Worm (Caenorhabditis elegans) whole organism, young adult: ENCODE measurements around the gene srx-68.

Experiments
- B0261.1 ChIP-seq: sonication (generic microtip); optimal IDR thresholded peaks from 2 replicates; lab custom pipeline; 2016; ENCODE audit warnings: mild to moderate bottlenecking, missing genetic modification characterization, moderate library complexity, missing compliant biosample characterization
- F10E7.11 ChIP-seq: sonication (generic microtip); optimal IDR thresholded peaks from 2 replicates; lab custom pipeline; 2017; ENCODE audit warnings: mild to moderate bottlenecking, missing genetic modification characterization, moderate library complexity, missing compliant biosample characterization
- F22D6.2 ChIP-seq: sonication (generic microtip); optimal IDR thresholded peaks from 2 replicates; lab custom pipeline; 2016; ENCODE audit warnings: mild to moderate bottlenecking, missing genetic modification characterization, missing compliant biosample characterization
- F37B4.10 ChIP-seq: fragments of 200-800 bp; sonication (Bioruptor generic); IDR thresholded peaks from 2 replicates; pipeline ENCODE4 v1.3.6; 2022; ENCODE audit warnings: missing genetic modification characterization, missing compliant biosample characterization
- F39B2.1 ChIP-seq: fragments of 200-800 bp; sonication (Bioruptor generic); IDR thresholded peaks from 2 replicates; pipeline ENCODE4 v1.3.6; 2022; ENCODE audit warnings: missing genetic modification reagents, missing genetic modification characterization, missing compliant biosample characterization
- F49E8.2 ChIP-seq: sonication (generic microtip); optimal IDR thresholded peaks from 3 replicates; lab custom pipeline; 2017; ENCODE audit warnings: missing genetic modification characterization, mild to moderate bottlenecking, missing compliant biosample characterization, antibody characterized with exemption, moderate library complexity; ENCODE audit not compliant: insufficient read depth
- F57A8.1 ChIP-seq: fragments of 200-800 bp; sonication (Bioruptor generic); optimal IDR thresholded peaks from 2 replicates; lab custom pipeline; 2018; ENCODE audit warnings: mild to moderate bottlenecking, missing genetic modification characterization, moderate library complexity, missing compliant biosample characterization
- Y53F4B.3 ChIP-seq: fragments of 200-800 bp; sonication (Bioruptor generic); IDR thresholded peaks from 2 replicates; pipeline ENCODE4 v1.3.6; 2022; ENCODE audit warnings: missing genetic modification reagents, missing genetic modification characterization, missing compliant biosample characterization
- Y67H2A.10 ChIP-seq: fragments of 200-800 bp; sonication (Bioruptor generic); conservative IDR thresholded peaks from 2 replicates; pipeline ENCODE4 v1.3.6; 2022; ENCODE audit warnings: missing genetic modification reagents, missing genetic modification characterization, missing compliant biosample characterization
- ama-1 ChIP-seq, 3 experiments: fragments of 150-350 bp in 1 of 3; sonication (generic microtip) in 2 of 3; optimal IDR thresholded peaks; 2 replicates each; lab custom pipeline; 2014 to 2018; ENCODE audit warnings: missing biosample characterization in 2 of 3, missing genetic modification characterization in 2 of 3, missing genetic modification reagents in 2 of 3
- aptf-3 ChIP-seq: fragments of 200-800 bp; sonication (Bioruptor generic); IDR thresholded peaks from 2 replicates; pipeline ENCODE4 v1.3.6; 2022; ENCODE audit warnings: missing genetic modification characterization, missing compliant biosample characterization
- atf-7 ChIP-seq: sonication (generic microtip); optimal IDR thresholded peaks from 2 replicates; lab custom pipeline; 2017; ENCODE audit warnings: mild to moderate bottlenecking, missing genetic modification characterization, missing compliant biosample characterization
- attf-5 ChIP-seq: fragments of 200-800 bp; sonication (Bioruptor generic); optimal IDR thresholded peaks from 2 replicates; lab custom pipeline; 2018; ENCODE audit warnings: mild to moderate bottlenecking, missing genetic modification characterization, missing compliant biosample characterization
- bed-2 ChIP-seq: fragments of 200-800 bp; sonication (Bioruptor generic); IDR thresholded peaks from 2 replicates; pipeline ENCODE4 v1.3.6; 2022; ENCODE audit warnings: missing genetic modification reagents, missing genetic modification characterization, missing compliant biosample characterization
- ccch-3 ChIP-seq: fragments of 200-800 bp; sonication (Bioruptor generic); optimal IDR thresholded peaks from 2 replicates; lab custom pipeline; 2018; ENCODE audit warnings: mild to moderate bottlenecking, missing genetic modification characterization, missing compliant biosample characterization
- cebp-2 ChIP-seq: fragments of 200-800 bp; sonication (Bioruptor generic); IDR thresholded peaks from 2 replicates; pipeline ENCODE4 v1.3.6; 2022; ENCODE audit warnings: missing genetic modification characterization, missing compliant biosample characterization
- ceh-100 ChIP-seq: fragments of 200-800 bp; sonication (Bioruptor generic); IDR thresholded peaks from 2 replicates; pipeline ENCODE4 v1.3.6; 2022; ENCODE audit warnings: missing genetic modification reagents, missing genetic modification characterization, missing compliant biosample characterization
- ceh-27 ChIP-seq: fragments of 200-800 bp; sonication (Bioruptor generic); optimal IDR thresholded peaks from 2 replicates; lab custom pipeline; 2018; ENCODE audit warnings: mild to moderate bottlenecking, missing genetic modification characterization, moderate library complexity, missing compliant biosample characterization
- ceh-40 ChIP-seq: fragments of 200-800 bp; sonication (Bioruptor generic); IDR thresholded peaks from 2 replicates; pipeline ENCODE4 v1.3.6; 2022; ENCODE audit warnings: missing genetic modification characterization, missing compliant biosample characterization
- ceh-58 ChIP-seq: fragments of 200-800 bp; sonication (Bioruptor generic); IDR thresholded peaks from 2 replicates; pipeline ENCODE4 v1.3.6; 2022; ENCODE audit warnings: missing genetic modification characterization, missing compliant biosample characterization
- ceh-79 ChIP-seq: sonication (generic microtip); optimal IDR thresholded peaks from 2 replicates; lab custom pipeline; 2017; ENCODE audit warnings: mild to moderate bottlenecking, missing genetic modification characterization, missing compliant biosample characterization
- die-1 ChIP-seq: sonication (generic microtip); optimal IDR thresholded peaks from 2 replicates; lab custom pipeline; 2016; ENCODE audit warnings: missing genotype, mild to moderate bottlenecking, missing genetic modification characterization, missing compliant biosample characterization
- dox-1 ChIP-seq: fragments of 200-800 bp; sonication (Bioruptor generic); IDR thresholded peaks from 2 replicates; pipeline ENCODE4 v1.3.6; 2022; ENCODE audit warnings: missing genetic modification reagents, missing genetic modification characterization, missing compliant biosample characterization
- dpl-1 ChIP-seq: fragments of 150-350 bp; optimal IDR thresholded peaks from 2 replicates; lab custom pipeline; 2014; ENCODE audit warnings: missing biosample characterization, missing genetic modification reagents, missing genetic modification characterization
- egrh-3 ChIP-seq: fragments of 200-800 bp; sonication (Bioruptor generic); IDR thresholded peaks from 2 replicates; pipeline ENCODE4 v1.3.6; 2022; ENCODE audit warnings: missing genetic modification reagents, missing genetic modification characterization, missing compliant biosample characterization
- him-1 ChIP-seq: sonication (generic microtip); optimal IDR thresholded peaks from 2 replicates; lab custom pipeline; 2016; ENCODE audit warnings: missing genotype, missing genetic modification reagents, missing genetic modification characterization, missing compliant biosample characterization
- hrde-1 ChIP-seq: sonication (generic microtip); optimal IDR thresholded peaks from 2 replicates; lab custom pipeline; 2016; ENCODE audit warnings: missing genetic modification characterization, mild to moderate bottlenecking, missing compliant biosample characterization, moderate library complexity, missing genotype, missing genetic modification reagents, borderline replicate concordance
- lag-1 ChIP-seq: fragments of 200-800 bp; sonication (Bioruptor generic); IDR thresholded peaks from 2 replicates; pipeline ENCODE4 v1.3.6; 2022; ENCODE audit warnings: missing genetic modification reagents, missing genetic modification characterization, missing compliant biosample characterization
- lin-35 ChIP-seq, 3 experiments: fragments of 150-350 bp in 2 of 3; sonication (generic microtip) in 1 of 3; optimal IDR thresholded peaks; 2 replicates each; lab custom pipeline; 2014 to 2018; ENCODE audit warnings: missing biosample characterization in 3 of 3, missing genetic modification characterization in 3 of 3, missing genetic modification reagents in 3 of 3
- lsl-1 ChIP-seq: fragments of 200-800 bp; sonication (Bioruptor generic); optimal IDR thresholded peaks from 2 replicates; lab custom pipeline; 2018; ENCODE audit warnings: mild to moderate bottlenecking, missing genetic modification characterization, moderate library complexity, missing compliant biosample characterization
- lsy-27 ChIP-seq: sonication (generic microtip); optimal IDR thresholded peaks from 2 replicates; lab custom pipeline; 2017; ENCODE audit warnings: missing genetic modification characterization, mild to moderate bottlenecking, missing compliant biosample characterization, antibody characterized with exemption, missing genotype, borderline replicate concordance; ENCODE audit not compliant: insufficient read depth
- madf-10 ChIP-seq: sonication (generic microtip); optimal IDR thresholded peaks from 2 replicates; lab custom pipeline; 2016; ENCODE audit warnings: mild to moderate bottlenecking, missing genetic modification characterization, missing compliant biosample characterization
- nfya-1 ChIP-seq: sonication (generic microtip); optimal IDR thresholded peaks from 2 replicates; lab custom pipeline; 2017; ENCODE audit warnings: antibody characterized with exemption, missing compliant biosample characterization, missing genetic modification characterization, borderline replicate concordance; ENCODE audit not compliant: insufficient read depth
- nhr-120 ChIP-seq: fragments of 200-800 bp; sonication (Bioruptor generic); IDR thresholded peaks from 2 replicates; pipeline ENCODE4 v1.3.6; 2022; ENCODE audit warnings: missing genetic modification characterization, missing compliant biosample characterization
- rec-8 ChIP-seq, 2 experiments: sonication (generic microtip); optimal IDR thresholded peaks; 2 replicates each; lab custom pipeline; 2016; ENCODE audit warnings: mild to moderate bottlenecking in 2 of 2, missing genetic modification characterization in 2 of 2, missing genetic modification reagents in 2 of 2, missing genotype in 2 of 2, missing biosample characterization in 1 of 2, missing compliant biosample characterization in 1 of 2, moderate library complexity in 1 of 2
- sdz-38 ChIP-seq: sonication (generic microtip); optimal IDR thresholded peaks from 2 replicates; lab custom pipeline; 2016; ENCODE audit warnings: missing genotype, missing genetic modification characterization, missing compliant biosample characterization
- sea-2 ChIP-seq: fragments of 200-800 bp; sonication (Bioruptor generic); IDR thresholded peaks from 2 replicates; pipeline ENCODE4 v1.3.6; 2022; ENCODE audit warnings: missing genetic modification characterization, missing compliant biosample characterization
- snpc-1.1 ChIP-seq: sonication (generic microtip); optimal IDR thresholded peaks from 2 replicates; lab custom pipeline; 2017; ENCODE audit warnings: missing genetic modification characterization, mild to moderate bottlenecking, missing compliant biosample characterization, antibody characterized with exemption, moderate library complexity, missing genotype, missing genetic modification reagents; ENCODE audit not compliant: insufficient read depth
- snpc-3.4 ChIP-seq: sonication (generic microtip); optimal IDR thresholded peaks from 2 replicates; lab custom pipeline; 2017; ENCODE audit warnings: missing genetic modification characterization, mild to moderate bottlenecking, missing compliant biosample characterization, antibody characterized with exemption, moderate library complexity, missing genotype, missing genetic modification reagents
- somi-1 ChIP-seq: fragments of 200-800 bp; sonication (Bioruptor generic); optimal IDR thresholded peaks from 2 replicates; lab custom pipeline; 2018; ENCODE audit warnings: mild to moderate bottlenecking, missing genetic modification characterization, missing compliant biosample characterization
- xnd-1 ChIP-seq: sonication (generic microtip); optimal IDR thresholded peaks from 2 replicates; lab custom pipeline; 2016; ENCODE audit warnings: missing genotype, missing genetic modification reagents, missing genetic modification characterization, missing compliant biosample characterization
- zfh-2 ChIP-seq: fragments of 200-800 bp; sonication (Bioruptor generic); conservative IDR thresholded peaks from 2 replicates; pipeline ENCODE4 v1.3.6; 2022; ENCODE audit warnings: missing genetic modification reagents, missing genetic modification characterization, missing compliant biosample characterization
- ztf-26 ChIP-seq: sonication (generic microtip); optimal IDR thresholded peaks from 2 replicates; lab custom pipeline; 2017; ENCODE audit warnings: missing genetic modification characterization, missing compliant biosample characterization
- ztf-28 ChIP-seq: fragments of 200-800 bp; sonication (Bioruptor generic); IDR thresholded peaks from 2 replicates; pipeline ENCODE4 v1.3.6; 2022; ENCODE audit warnings: missing genetic modification reagents, missing genetic modification characterization, missing compliant biosample characterization
- ztf-3 ChIP-seq: fragments of 200-800 bp; sonication (Bioruptor generic); optimal IDR thresholded peaks from 2 replicates; lab custom pipeline; 2018; ENCODE audit warnings: mild to moderate bottlenecking, missing genetic modification characterization, missing compliant biosample characterization

srx-68 gene

ce11 chrV:3891919-3892318 is 20.7 kb upstream of the srx-68 start, which contains the start of gene C17E7.12:
Gene C17E7.12, minus strand, starts transcription at chrV:3892019.
- TF ChIP-seq die-1 (tag; lab: Kevin White, UChicago) (no peak), lag-1 (no peak), F57A8.1 (GFP tag; lab: Kevin White, UChicago) (no peak), him-1 (tag; lab: Kevin White, UChicago) (no peak), nfya-1 (tag; lab: Kevin White, UChicago) (no peak), F37B4.10 (GFP tag; lab: Robert Waterston, UW) (no peak), ztf-28 (GFP tag; lab: Robert Waterston, UW) (no peak), ccch-3 (no peak), cebp-2 (GFP tag; lab: Robert Waterston, UW) (no peak), ceh-79 (no peak)
- TF ChIP-seq, all 124 proteins: peak for 0

DNA sequence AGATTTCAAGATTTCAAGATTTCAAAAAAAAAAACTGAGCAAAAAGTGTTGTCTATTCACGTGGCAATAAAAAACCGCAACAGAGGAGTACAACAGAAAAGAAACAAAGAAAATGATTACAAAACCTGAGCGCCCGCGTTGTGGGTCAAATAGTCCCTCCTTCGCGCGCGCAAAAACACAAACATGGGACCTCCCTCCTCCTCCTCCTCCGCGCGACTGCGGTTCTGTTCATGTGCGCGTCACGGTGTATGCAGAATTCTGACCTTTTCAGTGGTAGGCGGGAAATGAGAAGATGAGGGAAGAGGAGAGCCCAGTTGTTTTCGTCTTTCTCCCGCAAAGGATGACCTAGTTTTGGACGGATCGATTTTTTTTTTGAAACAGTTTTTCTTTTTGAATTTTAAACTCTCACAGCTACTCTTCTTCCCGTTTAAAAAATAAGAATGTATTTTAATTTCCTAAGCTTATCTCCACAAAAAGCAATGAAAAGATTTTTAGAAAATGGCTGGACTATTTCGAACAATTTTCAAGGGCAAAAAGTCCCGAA is 20.1 kb upstream of the srx-68 start, which contains the start of gene C17E7.4:
Gene C17E7.4, plus strand, starts transcription at position 494 of the 544 bp plus-strand sequence.
- TF ChIP-seq nhr-120 (GFP tag; lab: Robert Waterston, UW) = no peak
- TF ChIP-seq rec-8 (tag; optimal IDR thresholded peaks at IDR 0.05; lab: Kevin White, UChicago) = no peak
- TF ChIP-seq F10E7.11 (tag; lab: Kevin White, UChicago) = no peak
- TF ChIP-seq aptf-3 (GFP tag; lab: Robert Waterston, UW) = no peak
- no peak for TF ChIP-seq sea-2 (GFP tag; lab: Robert Waterston, UW)
- TF ChIP-seq ceh-58 (GFP tag; lab: Robert Waterston, UW) = no peak
- no peak for TF ChIP-seq F57A8.1 (GFP tag; lab: Kevin White, UChicago)
- no peak for TF ChIP-seq lin-35 (GFP tag; optimal IDR thresholded peaks at IDR 0.05; lab: Kevin White, UChicago)
- TF ChIP-seq bed-2 (GFP tag; lab: Robert Waterston, UW) = no peak
- TF ChIP-seq egrh-3 = peak; percentile 70
- TF ChIP-seq zfh-2 (GFP tag; lab: Robert Waterston, UW) = no peak
- TF ChIP-seq B0261.1 (tag; lab: Kevin White, UChicago) = no peak
- peak; percentile 9 for TF ChIP-seq lsl-1 (GFP tag; lab: Kevin White, UChicago)
- TF ChIP-seq somi-1 (GFP tag; lab: Kevin White, UChicago) = no peak
- TF ChIP-seq F22D6.2 (tag; lab: Kevin White, UChicago) = no peak
- TF ChIP-seq attf-5 (GFP tag; lab: Kevin White, UChicago) = no peak
- TF ChIP-seq ceh-100 (GFP tag; lab: Robert Waterston, UW) = no peak
- no peak for TF ChIP-seq Y67H2A.10 (GFP tag; lab: Robert Waterston, UW)
- TF ChIP-seq ceh-40 (GFP tag; lab: Robert Waterston, UW) = no peak
- TF ChIP-seq dpl-1 (GFP tag; lab: Kevin White, UChicago) = peak; percentile 69
- TF ChIP-seq sdz-38 (tag; lab: Kevin White, UChicago) = no peak
- TF ChIP-seq ztf-3 (GFP tag; lab: Kevin White, UChicago) = no peak
- TF ChIP-seq hrde-1 = no peak
- TF ChIP-seq F49E8.2 (tag; lab: Kevin White, UChicago) = no peak
- no peak for TF ChIP-seq F39B2.1 (GFP tag; lab: Robert Waterston, UW)
- no peak for TF ChIP-seq him-1 (tag; lab: Kevin White, UChicago)
- TF ChIP-seq ceh-27 = no peak
- peak; percentile 48 for TF ChIP-seq xnd-1 (tag; lab: Kevin White, UChicago)
- no peak for TF ChIP-seq madf-10 (tag; lab: Kevin White, UChicago)
- no peak for TF ChIP-seq lsy-27 (tag; lab: Kevin White, UChicago)
- no peak for TF ChIP-seq atf-7 (tag; lab: Kevin White, UChicago)
- no peak for TF ChIP-seq ccch-3
- peak; percentile 16 for TF ChIP-seq snpc-3.4 (tag; lab: Kevin White, UChicago)
- no peak for TF ChIP-seq Y53F4B.3 (GFP tag; lab: Robert Waterston, UW)
- TF ChIP-seq ztf-26 (tag; lab: Kevin White, UChicago) = no peak
- TF ChIP-seq ama-1 (optimal IDR thresholded peaks at IDR 0.05; lab: Kevin White, UChicago) = no peak
- no peak for TF ChIP-seq ama-1 (GFP tag; optimal IDR thresholded peaks at IDR 0.05; lab: Kevin White, UChicago)
- TF ChIP-seq die-1 (tag; lab: Kevin White, UChicago) = no peak
- no peak for TF ChIP-seq snpc-1.1 (tag; lab: Kevin White, UChicago)
- TF ChIP-seq dox-1 = peak; percentile 62; the same call in 1 of the 2 replicates
